Worm (Caenorhabditis elegans): ENCODE data around the gene F26D10.13.

DNA sequence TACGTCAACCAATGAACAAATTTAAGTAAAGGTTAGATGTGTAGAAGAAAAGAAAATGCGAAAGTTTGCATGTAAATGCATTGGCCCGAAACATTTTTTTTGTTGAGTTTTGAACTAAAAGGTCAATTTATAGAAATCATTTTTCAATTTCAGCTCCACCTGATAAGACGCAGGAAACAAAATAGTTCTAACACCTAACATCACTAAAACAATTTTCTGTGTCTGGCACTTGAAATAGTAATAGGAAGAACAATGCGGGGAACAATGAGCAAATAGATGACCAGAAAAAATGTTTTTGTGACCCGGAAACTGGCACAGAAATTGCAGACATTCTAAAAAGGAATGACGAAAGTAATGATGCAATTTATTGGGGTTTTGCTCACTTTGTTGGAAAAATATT is 27.7 kb upstream of the F26D10.13 start:
- no peak for TF ChIP-seq egl-27 (tag; optimal IDR thresholded peaks at IDR 0.05)
- no peak for TF ChIP-seq nhr-11 (tag; optimal IDR thresholded peaks at IDR 0.05)
- TF ChIP-seq efl-1 (optimal IDR thresholded peaks at IDR 0.05), result no peak
- no peak for TF ChIP-seq efl-1 (GFP tag; optimal IDR thresholded peaks at IDR 0.05 in 1 of 2)
- no peak for TF ChIP-seq ztf-11 (tag; optimal IDR thresholded peaks at IDR 0.05)
- no peak for TF ChIP-seq skn-1 (tag; optimal IDR thresholded peaks at IDR 0.05)
- TF ChIP-seq nhr-237 (tag; optimal IDR thresholded peaks at IDR 0.05), result no peak
- TF ChIP-seq lin-13 (GFP tag; optimal IDR thresholded peaks at IDR 0.05), result no peak
- no peak for TF ChIP-seq nhr-90 (tag; optimal IDR thresholded peaks at IDR 0.05; ENCODE audit: poor library complexity)
- TF ChIP-seq zag-1 (tag; optimal IDR thresholded peaks at IDR 0.05), result no peak
- no peak for TF ChIP-seq nhr-28 (tag; optimal IDR thresholded peaks at IDR 0.05)
